Worm (Caenorhabditis elegans) whole organism, young adult: ENCODE measurements around the gene gcn-2.
A peak's percentile ranks its signal among the peaks of the same experiment; 100 is the strongest.

ENCODE experiments used
- B0261.1 ChIP-seq: sonication (generic microtip); optimal IDR thresholded peaks from 2 replicates; lab custom pipeline; 2016; ENCODE audit warnings: mild to moderate bottlenecking, missing genetic modification characterization, moderate library complexity, missing compliant biosample characterization
- B0336.3 ChIP-seq: fragments of 200-800 bp; sonication (Bioruptor generic); IDR thresholded peaks from 2 replicates; pipeline ENCODE4 v1.3.6; 2022; ENCODE audit warnings: missing genetic modification characterization, missing compliant biosample characterization
- F23B12.7 ChIP-seq: sonication (generic microtip); optimal IDR thresholded peaks from 2 replicates; lab custom pipeline; 2017; ENCODE audit warnings: missing genetic modification characterization, mild to moderate bottlenecking, missing compliant biosample characterization, antibody characterized with exemption, moderate library complexity; ENCODE audit not compliant: insufficient read depth
- F39B2.1 ChIP-seq: fragments of 200-800 bp; sonication (Bioruptor generic); IDR thresholded peaks from 2 replicates; pipeline ENCODE4 v1.3.6; 2022; ENCODE audit warnings: missing genetic modification reagents, missing genetic modification characterization, missing compliant biosample characterization
- F52B5.7 ChIP-seq: sonication (generic microtip); optimal IDR thresholded peaks from 2 replicates; lab custom pipeline; 2016; ENCODE audit warnings: mild to moderate bottlenecking, missing genetic modification characterization, missing compliant biosample characterization
- F57A8.1 ChIP-seq: fragments of 200-800 bp; sonication (Bioruptor generic); optimal IDR thresholded peaks from 2 replicates; lab custom pipeline; 2018; ENCODE audit warnings: mild to moderate bottlenecking, missing genetic modification characterization, moderate library complexity, missing compliant biosample characterization
- F57C9.4 ChIP-seq: sonication (generic microtip); optimal IDR thresholded peaks from 2 replicates; lab custom pipeline; 2017; ENCODE audit warnings: mild to moderate bottlenecking, missing genetic modification characterization, missing compliant biosample characterization
- K11D2.4 ChIP-seq: fragments of 200-800 bp; sonication (Bioruptor generic); IDR thresholded peaks from 2 replicates; pipeline ENCODE4 v1.3.6; 2022; ENCODE audit warnings: missing genetic modification reagents, missing genetic modification characterization, missing compliant biosample characterization
- Y95B8A.8 ChIP-seq: fragments of 200-800 bp; sonication (Bioruptor generic); IDR thresholded peaks from 2 replicates; pipeline ENCODE4 v1.3.6; 2022; ENCODE audit warnings: missing genetic modification reagents, missing genetic modification characterization, missing compliant biosample characterization
- aptf-2 ChIP-seq: fragments of 200-800 bp; sonication (Bioruptor generic); conservative IDR thresholded peaks from 2 replicates; pipeline ENCODE4 v1.3.6; 2022; ENCODE audit warnings: missing genetic modification reagents, missing genetic modification characterization, missing compliant biosample characterization
- attf-5 ChIP-seq: fragments of 200-800 bp; sonication (Bioruptor generic); optimal IDR thresholded peaks from 2 replicates; lab custom pipeline; 2018; ENCODE audit warnings: mild to moderate bottlenecking, missing genetic modification characterization, missing compliant biosample characterization
- bed-1 ChIP-seq: fragments of 200-800 bp; sonication (Bioruptor generic); IDR thresholded peaks from 2 replicates; pipeline ENCODE4 v1.3.6; 2022; ENCODE audit warnings: missing genetic modification reagents, missing genetic modification characterization, missing compliant biosample characterization
- cebp-1 ChIP-seq, 2 experiments: fragments of 200-800 bp in 1 of 2; sonication (Bioruptor generic) in 1 of 2; sonication (generic microtip) in 1 of 2; IDR thresholded peaks in 1 of 2; optimal IDR thresholded peaks in 1 of 2; 2 replicates each; pipeline versions ENCODE4 v1.3.6 to Lab custom; 2017 to 2022; ENCODE audit warnings: missing compliant biosample characterization in 2 of 2, missing genetic modification characterization in 2 of 2, mild to moderate bottlenecking in 1 of 2, missing genetic modification reagents in 1 of 2, moderate library complexity in 1 of 2
- ceh-40 ChIP-seq: fragments of 200-800 bp; sonication (Bioruptor generic); IDR thresholded peaks from 2 replicates; pipeline ENCODE4 v1.3.6; 2022; ENCODE audit warnings: missing genetic modification characterization, missing compliant biosample characterization
- ceh-58 ChIP-seq: fragments of 200-800 bp; sonication (Bioruptor generic); IDR thresholded peaks from 2 replicates; pipeline ENCODE4 v1.3.6; 2022; ENCODE audit warnings: missing genetic modification characterization, missing compliant biosample characterization
- dpl-1 ChIP-seq: fragments of 150-350 bp; optimal IDR thresholded peaks from 2 replicates; lab custom pipeline; 2014; ENCODE audit warnings: missing biosample characterization, missing genetic modification reagents, missing genetic modification characterization
- efl-1 ChIP-seq: fragments of 150-350 bp; optimal IDR thresholded peaks from 2 replicates; lab custom pipeline; 2014; ENCODE audit warnings: missing biosample characterization, missing genetic modification reagents, missing genetic modification characterization
- egl-44 ChIP-seq: fragments of 200-800 bp; sonication (Bioruptor generic); IDR thresholded peaks from 2 replicates; pipeline ENCODE4 v1.3.6; 2022; ENCODE audit warnings: missing genetic modification reagents, missing genetic modification characterization, missing compliant biosample characterization
- egrh-3 ChIP-seq: fragments of 200-800 bp; sonication (Bioruptor generic); IDR thresholded peaks from 2 replicates; pipeline ENCODE4 v1.3.6; 2022; ENCODE audit warnings: missing genetic modification reagents, missing genetic modification characterization, missing compliant biosample characterization
- ekl-4 ChIP-seq: fragments of 200-800 bp; sonication (Bioruptor generic); IDR thresholded peaks from 2 replicates; pipeline ENCODE4 v1.3.6; 2022; ENCODE audit warnings: missing genetic modification reagents, missing genetic modification characterization, missing compliant biosample characterization
- him-1 ChIP-seq: sonication (generic microtip); optimal IDR thresholded peaks from 2 replicates; lab custom pipeline; 2016; ENCODE audit warnings: missing genotype, missing genetic modification reagents, missing genetic modification characterization, missing compliant biosample characterization
- hmg-20 ChIP-seq: fragments of 200-800 bp; sonication (Bioruptor generic); IDR thresholded peaks from 2 replicates; pipeline ENCODE4 v1.3.6; 2022; ENCODE audit warnings: missing genetic modification reagents, missing genetic modification characterization, missing compliant biosample characterization
- hsf-1 ChIP-seq: fragments of 200-800 bp; sonication (Bioruptor generic); IDR thresholded peaks from 2 replicates; pipeline ENCODE4 v1.3.6; 2022; ENCODE audit warnings: missing genetic modification reagents, missing genetic modification characterization, missing compliant biosample characterization
- lsl-1 ChIP-seq: fragments of 200-800 bp; sonication (Bioruptor generic); optimal IDR thresholded peaks from 2 replicates; lab custom pipeline; 2018; ENCODE audit warnings: mild to moderate bottlenecking, missing genetic modification characterization, moderate library complexity, missing compliant biosample characterization
- madf-3 ChIP-seq: fragments of 200-800 bp; sonication (Bioruptor generic); IDR thresholded peaks from 2 replicates; pipeline ENCODE4 v1.3.6; 2022; ENCODE audit warnings: missing genetic modification reagents, missing genetic modification characterization, missing compliant biosample characterization
- mes-4 ChIP-seq: sonication (generic microtip); optimal IDR thresholded peaks from 2 replicates; lab custom pipeline; 2016; ENCODE audit warnings: missing genotype, missing genetic modification characterization, missing compliant biosample characterization
- nhr-27 ChIP-seq: fragments of 200-800 bp; sonication (Bioruptor generic); optimal IDR thresholded peaks from 2 replicates; lab custom pipeline; 2018; ENCODE audit warnings: mild to moderate bottlenecking, missing genetic modification characterization, moderate library complexity, missing compliant biosample characterization
- nhr-80 ChIP-seq: sonication (generic microtip); optimal IDR thresholded peaks from 2 replicates; lab custom pipeline; 2016; ENCODE audit warnings: missing genetic modification characterization, missing compliant biosample characterization
- nhr-90 ChIP-seq: sonication (generic microtip); optimal IDR thresholded peaks from 2 replicates; lab custom pipeline; 2016; ENCODE audit warnings: missing genotype, mild to moderate bottlenecking, missing genetic modification characterization, missing compliant biosample characterization
- pha-4 ChIP-seq: fragments of 150-350 bp; sonication (generic microtip); optimal IDR thresholded peaks from 2 replicates; lab custom pipeline; 2014; ENCODE audit warnings: missing biosample characterization, missing genetic modification reagents, missing genetic modification characterization
- repo-1 ChIP-seq: sonication (generic microtip); optimal IDR thresholded peaks from 2 replicates; lab custom pipeline; 2017; ENCODE audit warnings: mild to moderate bottlenecking, missing genetic modification characterization, missing compliant biosample characterization
- zfh-2 ChIP-seq: fragments of 200-800 bp; sonication (Bioruptor generic); conservative IDR thresholded peaks from 2 replicates; pipeline ENCODE4 v1.3.6; 2022; ENCODE audit warnings: missing genetic modification reagents, missing genetic modification characterization, missing compliant biosample characterization
- ztf-3 ChIP-seq: fragments of 200-800 bp; sonication (Bioruptor generic); optimal IDR thresholded peaks from 2 replicates; lab custom pipeline; 2018; ENCODE audit warnings: mild to moderate bottlenecking, missing genetic modification characterization, missing compliant biosample characterization

gcn-2 gene

ce11 chrII:13053443-13053842, 30.5 kb upstream of the gcn-2 start:
- TF ChIP-seq egl-44 (GFP tag; lab: Robert Waterston, UW) (no peak), ztf-3 (GFP tag; lab: Kevin White, UChicago) (no peak), ceh-58 (no peak), mes-4 (no peak), ekl-4 (GFP tag; lab: Robert Waterston, UW) (no peak), B0261.1 (no peak)

- no peak for TF ChIP-seq madf-3
- no peak for TF ChIP-seq F57A8.1 (GFP tag; lab: Kevin White, UChicago)
- TF ChIP-seq zfh-2 (GFP tag; lab: Robert Waterston, UW) = peak; percentile 88
- no peak for TF ChIP-seq pha-4
- no peak for TF ChIP-seq hsf-1 (GFP tag; lab: Robert Waterston, UW)
- peak; percentile 37; the same call in 1 of the 2 replicates for TF ChIP-seq egrh-3 (GFP tag; lab: Robert Waterston, UW)
- TF ChIP-seq, all 124 proteins: peak for 2
These were observed 27.4 kb upstream of the gcn-2 start, which contains the start of gene zyx-1 for ce11 chrII:13056580-13056979. zyx-1 (plus strand) TSS chrII:13056910.

- TF ChIP-seq zfh-2 (GFP tag; lab: Robert Waterston, UW) (peak; percentile 81), F52B5.7 (tag; lab: Kevin White, UChicago) (peak; percentile 37), ekl-4 (GFP tag; lab: Robert Waterston, UW) (no peak), repo-1 (tag; lab: Kevin White, UChicago) (no peak), hmg-20 (GFP tag; lab: Robert Waterston, UW) (0 out of 2 replicates have a peak, but pooled peaks have one; percentile 16)
- TF ChIP-seq, all 124 proteins: peak for 3
These were observed 24.8 kb upstream of the gcn-2 start for ce11 chrII:13059196-13059595.

- TF ChIP-seq B0336.3 = no peak
These were observed 18.7 kb upstream of the gcn-2 start for ce11 chrII:13065251-13065650.

- TF ChIP-seq K11D2.4 (GFP tag; lab: Robert Waterston, UW) (0 out of 2 replicates have a peak, but pooled peaks have one; percentile 36), Y95B8A.8 (no peak), egl-44 (GFP tag; lab: Robert Waterston, UW) (0 out of 2 replicates have a peak, but pooled peaks have one; percentile 19), egrh-3 (GFP tag; lab: Robert Waterston, UW) (peak; percentile 87), cebp-1 (GFP tag; IDR thresholded peaks at IDR 0.05; lab: Robert Waterston, UW) (no peak), cebp-1 (tag; optimal IDR thresholded peaks at IDR 0.05; lab: Kevin White, UChicago) (peak; percentile 13), nhr-90 (tag; lab: Kevin White, UChicago) (no peak), zfh-2 (GFP tag; lab: Robert Waterston, UW) (peak; percentile 94), F39B2.1 (no peak)
These were observed 17.1 kb upstream of the gcn-2 start for ce11 chrII:13066777-13067290.

ce11 chrII:13073102-13073501, 10.9 kb upstream of the gcn-2 start, which contains the start of gene F42G4.5:
F42G4.5 (plus strand) TSS chrII:13073480.
- TF ChIP-seq nhr-80 (tag; lab: Kevin White, UChicago) (peak; percentile 93), efl-1 (GFP tag; lab: Kevin White, UChicago) (no peak)

- TF ChIP-seq nhr-27 (tag; lab: Kevin White, UChicago) (no peak), lsl-1 (GFP tag; lab: Kevin White, UChicago) (no peak), ztf-3 (GFP tag; lab: Kevin White, UChicago) (no peak), attf-5 (GFP tag; lab: Kevin White, UChicago) (no peak), dpl-1 (GFP tag; lab: Kevin White, UChicago) (no peak), aptf-2 (GFP tag; lab: Robert Waterston, UW) (no peak), F23B12.7 (no peak), bed-1 (GFP tag; lab: Robert Waterston, UW) (no peak), him-1 (tag; lab: Kevin White, UChicago) (no peak), F57C9.4 (tag; lab: Kevin White, UChicago) (no peak), ceh-40 (no peak)
These were observed 10.2 kb upstream of the gcn-2 start for ce11 chrII:13073742-13074141.
